Worm (Caenorhabditis elegans): ENCODE results near the gene ttr-18.

ce11 chrII:11452498-11453005, 34.0 kb downstream of the ttr-18 start, which contains the start of gene rsp-2:
- no peak for TF ChIP-seq ama-1 (optimal IDR thresholded peaks at IDR 0.05)
- no peak for TF ChIP-seq dmd-4 (tag; optimal IDR thresholded peaks at IDR 0.05; ENCODE audit: borderline replicate concordance)
- TF ChIP-seq ceh-18 (tag; optimal IDR thresholded peaks at IDR 0.05), result no peak
- no peak for TF ChIP-seq nhr-11 (tag; optimal IDR thresholded peaks at IDR 0.05)
- TF ChIP-seq fax-1 (tag; optimal IDR thresholded peaks at IDR 0.05), result no peak
- TF ChIP-seq nfya-1 (tag; optimal IDR thresholded peaks at IDR 0.05), result no peak
- no peak for TF ChIP-seq pha-4 (tag; optimal IDR thresholded peaks at IDR 0.05)
